Worm (Caenorhabditis elegans) whole organism, L1 larva: ENCODE measurements around the gene F36F12.3.

Experiments used
- C04F5.9 ChIP-seq: sonication (generic microtip); optimal IDR thresholded peaks from 2 replicates; lab custom pipeline; 2016; ENCODE audit warnings: missing genetic modification characterization, missing compliant biosample characterization
- C16A3.4 ChIP-seq: fragments of 150-350 bp; optimal IDR thresholded peaks from 2 replicates; lab custom pipeline; 2014; ENCODE audit warnings: missing biosample characterization, missing genetic modification characterization
- Y116A8C.19 ChIP-seq: sonication (generic microtip); optimal IDR thresholded peaks from 2 replicates; lab custom pipeline; 2016; ENCODE audit warnings: missing compliant biosample characterization, missing genetic modification characterization, borderline replicate concordance
- aha-1 ChIP-seq: fragments of 150-350 bp; optimal IDR thresholded peaks from 2 replicates; lab custom pipeline; 2014; ENCODE audit warnings: missing biosample characterization, missing genetic modification characterization
- ama-1 ChIP-seq: fragments of 150-350 bp; optimal IDR thresholded peaks from 2 replicates; lab custom pipeline; 2014
- ceh-88 ChIP-seq: fragments of 200-800 bp; sonication (Bioruptor generic); IDR thresholded peaks from 2 replicates; pipeline ENCODE4 v1.3.6; 2022; ENCODE audit warnings: missing genetic modification characterization, missing compliant biosample characterization
- ces-1 ChIP-seq: fragments of 150-350 bp; optimal IDR thresholded peaks from 2 replicates; lab custom pipeline; 2014; ENCODE audit warnings: missing biosample characterization, missing genetic modification reagents, missing genetic modification characterization
- dpl-1 ChIP-seq, 3 experiments: fragments of 150-350 bp in 2 of 3; sonication (generic microtip) in 1 of 3; optimal IDR thresholded peaks; 2 replicates each; lab custom pipeline; 2014 to 2017; ENCODE audit warnings: missing biosample characterization in 3 of 3, missing genetic modification characterization in 3 of 3, missing genetic modification reagents in 3 of 3
- dsc-1 ChIP-seq: sonication (generic microtip); optimal IDR thresholded peaks from 2 replicates; lab custom pipeline; 2016; ENCODE audit warnings: mild to moderate bottlenecking, missing genetic modification characterization, missing compliant biosample characterization
- efl-1 ChIP-seq, 4 experiments: fragments of 150-350 bp; optimal IDR thresholded peaks in 3 of 4; peaks in 1 of 4; 1 replicate in 1 of 4; 2 replicates in 3 of 4; lab custom pipeline; 2014; ENCODE audit warnings: missing biosample characterization in 2 of 4, missing genetic modification characterization in 2 of 4, missing genetic modification reagents in 2 of 4
- efl-3 ChIP-seq: fragments of 200-800 bp; sonication (Bioruptor generic); optimal IDR thresholded peaks from 2 replicates; lab custom pipeline; 2018; ENCODE audit warnings: mild to moderate bottlenecking, missing genetic modification characterization, missing compliant biosample characterization
- ets-5 ChIP-seq: fragments of 200-800 bp; sonication (Bioruptor generic); IDR thresholded peaks from 2 replicates; pipeline ENCODE4 v1.3.6; 2022; ENCODE audit warnings: missing genetic modification characterization, missing compliant biosample characterization
- fkh-10 ChIP-seq: sonication (generic microtip); optimal IDR thresholded peaks from 2 replicates; lab custom pipeline; 2017; ENCODE audit warnings: missing biosample characterization, missing genetic modification reagents, missing genetic modification characterization
- fkh-4 ChIP-seq: sonication (generic microtip); optimal IDR thresholded peaks from 2 replicates; lab custom pipeline; 2016; ENCODE audit warnings: missing compliant biosample characterization, missing genetic modification characterization, borderline replicate concordance
- fkh-8 ChIP-seq: sonication (generic microtip); optimal IDR thresholded peaks from 2 replicates; lab custom pipeline; 2016; ENCODE audit warnings: mild to moderate bottlenecking, missing genetic modification characterization, missing compliant biosample characterization
- fos-1 ChIP-seq: fragments of 150-350 bp; optimal IDR thresholded peaks from 2 replicates; lab custom pipeline; 2014; ENCODE audit warnings: missing biosample characterization, missing genetic modification characterization
- grh-1 ChIP-seq: fragments of 200-800 bp; sonication (Bioruptor generic); IDR thresholded peaks from 2 replicates; pipeline ENCODE4 v1.3.6; 2022; ENCODE audit warnings: missing genetic modification reagents, missing genetic modification characterization, missing compliant biosample characterization
- hlh-17 ChIP-seq: fragments of 200-800 bp; sonication (Bioruptor generic); optimal IDR thresholded peaks from 2 replicates; lab custom pipeline; 2018; ENCODE audit warnings: missing genetic modification characterization, mild to moderate bottlenecking, missing compliant biosample characterization, moderate library complexity, borderline replicate concordance
- hpl-2 ChIP-seq: fragments of 150-350 bp; optimal IDR thresholded peaks from 2 replicates; lab custom pipeline; 2014; ENCODE audit warnings: missing biosample characterization, missing genetic modification reagents, missing genetic modification characterization
- irx-1 ChIP-seq: sonication (generic microtip); optimal IDR thresholded peaks from 2 replicates; lab custom pipeline; 2016; ENCODE audit warnings: missing genetic modification characterization, missing compliant biosample characterization
- isw-1 ChIP-seq: fragments of 200-800 bp; sonication (Bioruptor generic); IDR thresholded peaks from 2 replicates; pipeline ENCODE4 v1.3.6; 2022; ENCODE audit warnings: missing genetic modification characterization, missing compliant biosample characterization
- jun-1 ChIP-seq: fragments of 150-350 bp; optimal IDR thresholded peaks from 2 replicates; lab custom pipeline; 2014; ENCODE audit warnings: missing biosample characterization, missing genetic modification reagents, missing genetic modification characterization
- lin-13 ChIP-seq: fragments of 150-350 bp; optimal IDR thresholded peaks from 2 replicates; lab custom pipeline; 2014; ENCODE audit warnings: missing biosample characterization, missing genetic modification reagents, missing genetic modification characterization
- lin-39 ChIP-seq: fragments of 150-350 bp; optimal IDR thresholded peaks from 2 replicates; lab custom pipeline; 2014; ENCODE audit warnings: missing biosample characterization, missing genetic modification reagents, missing genetic modification characterization
- lir-3 ChIP-seq: sonication (generic microtip); optimal IDR thresholded peaks from 2 replicates; lab custom pipeline; 2016; ENCODE audit warnings: mild to moderate bottlenecking, missing genetic modification characterization, moderate library complexity, missing compliant biosample characterization; ENCODE audit not compliant: poor library complexity
- lsy-2 ChIP-seq, 2 experiments: fragments of 150-350 bp; optimal IDR thresholded peaks; 2 replicates each; lab custom pipeline; 2014; ENCODE audit warnings: missing biosample characterization in 2 of 2, missing genetic modification characterization in 2 of 2
- mab-9 ChIP-seq: fragments of 200-800 bp; sonication (Bioruptor generic); IDR thresholded peaks from 2 replicates; pipeline ENCODE4 v1.3.6; 2022; ENCODE audit warnings: missing genetic modification reagents, missing genetic modification characterization, missing compliant biosample characterization
- mdl-1 ChIP-seq, 2 experiments: fragments of 150-350 bp; optimal IDR thresholded peaks; 2 replicates each; lab custom pipeline; 2014 to 2017; ENCODE audit warnings: missing biosample characterization in 2 of 2, missing genetic modification characterization in 2 of 2, inconsistent platforms in 1 of 2
- mep-1 ChIP-seq: fragments of 150-350 bp; optimal IDR thresholded peaks from 2 replicates; lab custom pipeline; 2014; ENCODE audit warnings: missing biosample characterization, missing genetic modification characterization
- nhr-11 ChIP-seq: fragments of 150-350 bp; optimal IDR thresholded peaks from 2 replicates; lab custom pipeline; 2014; ENCODE audit warnings: missing biosample characterization, missing genetic modification characterization
- nhr-19 ChIP-seq: fragments of 200-800 bp; sonication (Bioruptor generic); conservative IDR thresholded peaks from 2 replicates; pipeline ENCODE4 v1.3.6; 2022; ENCODE audit warnings: missing genetic modification characterization, missing compliant biosample characterization
- nhr-20 ChIP-seq: sonication (generic microtip); optimal IDR thresholded peaks from 2 replicates; lab custom pipeline; 2016; ENCODE audit warnings: mild to moderate bottlenecking, missing genetic modification characterization, missing compliant biosample characterization
- nhr-47 ChIP-seq: sonication (generic microtip); optimal IDR thresholded peaks from 2 replicates; lab custom pipeline; 2016; ENCODE audit warnings: mild to moderate bottlenecking, missing genetic modification characterization, moderate library complexity, missing compliant biosample characterization
- nhr-71 ChIP-seq: sonication (generic microtip); optimal IDR thresholded peaks from 2 replicates; lab custom pipeline; 2016; ENCODE audit warnings: mild to moderate bottlenecking, missing genetic modification characterization, moderate library complexity, missing compliant biosample characterization
- nhr-76 ChIP-seq: sonication (generic microtip); optimal IDR thresholded peaks from 2 replicates; lab custom pipeline; 2017; ENCODE audit warnings: missing biosample characterization, missing genetic modification characterization
- nhr-77 ChIP-seq: fragments of 150-350 bp; optimal IDR thresholded peaks from 2 replicates; lab custom pipeline; 2014; ENCODE audit warnings: missing biosample characterization, missing genetic modification characterization
- nhr-85 ChIP-seq: sonication (generic microtip); peaks from one replicate; lab custom pipeline; 2016; ENCODE audit warnings: missing genetic modification characterization, inconsistent platforms, missing compliant biosample characterization
- pag-3 ChIP-seq: sonication (generic microtip); optimal IDR thresholded peaks from 2 replicates; lab custom pipeline; 2017; ENCODE audit warnings: missing genetic modification characterization, mild to moderate bottlenecking, missing compliant biosample characterization, antibody characterized with exemption, borderline replicate concordance; ENCODE audit not compliant: insufficient read depth
- pax-3 ChIP-seq: fragments of 200-800 bp; sonication (Bioruptor generic); optimal IDR thresholded peaks from 2 replicates; lab custom pipeline; 2018; ENCODE audit warnings: mild to moderate bottlenecking, missing genetic modification characterization, moderate library complexity, missing compliant biosample characterization
- pqm-1 ChIP-seq: sonication (generic microtip); optimal IDR thresholded peaks from 3 replicates; lab custom pipeline; 2017; ENCODE audit warnings: missing biosample characterization, missing genetic modification characterization
- rnt-1 ChIP-seq: sonication (generic microtip); optimal IDR thresholded peaks from 2 replicates; lab custom pipeline; 2016; ENCODE audit warnings: mild to moderate bottlenecking, missing genetic modification characterization, moderate library complexity, missing compliant biosample characterization
- skn-1 ChIP-seq: fragments of 150-350 bp; optimal IDR thresholded peaks from 2 replicates; lab custom pipeline; 2014; ENCODE audit warnings: missing biosample characterization, missing genetic modification characterization
- sox-4 ChIP-seq: sonication (generic microtip); optimal IDR thresholded peaks from 2 replicates; lab custom pipeline; 2016; ENCODE audit warnings: missing genetic modification characterization, missing compliant biosample characterization
- sup-37 ChIP-seq: fragments of 200-800 bp; sonication (Bioruptor generic); optimal IDR thresholded peaks from 2 replicates; lab custom pipeline; 2018; ENCODE audit warnings: mild to moderate bottlenecking, missing genetic modification characterization, missing compliant biosample characterization
- tbx-2 ChIP-seq: sonication (generic microtip); optimal IDR thresholded peaks from 2 replicates; lab custom pipeline; 2016; ENCODE audit warnings: missing genetic modification characterization, missing compliant biosample characterization
- unc-130 ChIP-seq: fragments of 150-350 bp; optimal IDR thresholded peaks from 2 replicates; lab custom pipeline; 2017; ENCODE audit warnings: missing biosample characterization, missing genetic modification characterization, inconsistent platforms
- unc-30 ChIP-seq: sonication (generic microtip); optimal IDR thresholded peaks from 2 replicates; lab custom pipeline; 2017; ENCODE audit warnings: missing biosample characterization, missing genetic modification characterization
- unc-62 ChIP-seq: fragments of 150-350 bp; optimal IDR thresholded peaks from 2 replicates; lab custom pipeline; 2014; ENCODE audit warnings: missing biosample characterization, missing genetic modification reagents, missing genetic modification characterization
- unc-98 ChIP-seq: fragments of 200-800 bp; sonication (Bioruptor generic); IDR thresholded peaks from 2 replicates; pipeline ENCODE4 v1.3.6; 2022; ENCODE audit warnings: missing genetic modification characterization, missing compliant biosample characterization
- zag-1 ChIP-seq: fragments of 150-350 bp; optimal IDR thresholded peaks from 2 replicates; lab custom pipeline; 2014; ENCODE audit warnings: missing biosample characterization, missing genetic modification characterization
- zip-4 ChIP-seq: fragments of 200-800 bp; sonication (Bioruptor generic); optimal IDR thresholded peaks from 2 replicates; lab custom pipeline; 2018; ENCODE audit warnings: mild to moderate bottlenecking, missing genetic modification characterization, moderate library complexity, missing compliant biosample characterization
- ztf-11 ChIP-seq, 2 experiments: sonication (generic microtip); optimal IDR thresholded peaks; 2 replicates each; lab custom pipeline; 2016 to 2017; ENCODE audit warnings: missing genetic modification characterization in 2 of 2, missing biosample characterization in 1 of 2, missing compliant biosample characterization in 1 of 2
- ztf-4 ChIP-seq: fragments of 150-350 bp; optimal IDR thresholded peaks from 2 replicates; lab custom pipeline; 2014; ENCODE audit warnings: missing biosample characterization, missing genetic modification characterization

The F36F12.3 gene

ce11 chrV:2133512-2133911 is 47.9 kb downstream of the F36F12.3 start:
- no peak for TF ChIP-seq nhr-85
- no peak for TF ChIP-seq Y116A8C.19 (tag; lab: Kevin White, UChicago)
- peak in 1 of 2 experiments; percentile 69 for TF ChIP-seq mdl-1 (tag; optimal IDR thresholded peaks at IDR 0.05; lab: Kevin White, UChicago)
- TF ChIP-seq ets-5 (GFP tag; lab: Robert Waterston, UW): no peak
- TF ChIP-seq pqm-1 (tag; lab: Kevin White, UChicago): no peak
- TF ChIP-seq aha-1 (tag; lab: Kevin White, UChicago): no peak
- TF ChIP-seq ceh-88: no peak
- no peak for TF ChIP-seq ces-1 (GFP tag; lab: Kevin White, UChicago)
- no peak for TF ChIP-seq nhr-77 (tag; lab: Kevin White, UChicago)
- TF ChIP-seq fos-1 (tag; lab: Kevin White, UChicago): no peak
- TF ChIP-seq fkh-4 (tag; lab: Kevin White, UChicago): no peak
- TF ChIP-seq skn-1 (tag; lab: Kevin White, UChicago): peak; percentile 53
- no peak for TF ChIP-seq grh-1 (GFP tag; lab: Robert Waterston, UW)
- no peak for TF ChIP-seq zip-4
- TF ChIP-seq lsy-2 (tag; optimal IDR thresholded peaks at IDR 0.05; lab: Kevin White, UChicago): peak; percentile 60 to 72
- TF ChIP-seq mab-9 (GFP tag; lab: Robert Waterston, UW): peak; percentile 44; the same call in 1 of the 2 replicates
- TF ChIP-seq dsc-1 (tag; lab: Kevin White, UChicago): peak; percentile 64
- TF ChIP-seq dpl-1 (GFP tag; optimal IDR thresholded peaks at IDR 0.05; lab: Kevin White, UChicago): peak in 1 of 3 experiments; percentile 49
- TF ChIP-seq nhr-71 (tag; lab: Kevin White, UChicago): peak; percentile 84
- TF ChIP-seq efl-1 (optimal IDR thresholded peaks at IDR 0.05; lab: Kevin White, UChicago): peak; percentile 35 to 44
- TF ChIP-seq efl-1 (GFP tag; optimal IDR thresholded peaks at IDR 0.05 in 1 of 2; lab: Kevin White, UChicago): peak in 1 of 2 experiments; percentile 50
- no peak for TF ChIP-seq nhr-76 (tag; lab: Kevin White, UChicago)
- no peak for TF ChIP-seq unc-62 (GFP tag; lab: Kevin White, UChicago)
- no peak for TF ChIP-seq C04F5.9 (tag; lab: Kevin White, UChicago)
- TF ChIP-seq tbx-2 (tag; lab: Kevin White, UChicago): peak; percentile 76
- peak; percentile 1 for TF ChIP-seq pax-3 (tag; lab: Kevin White, UChicago)
- TF ChIP-seq irx-1 (tag; lab: Kevin White, UChicago): peak; percentile 53
- peak; percentile 76 for TF ChIP-seq fkh-10 (GFP tag; lab: Kevin White, UChicago)
- TF ChIP-seq lin-13 (GFP tag; lab: Kevin White, UChicago): peak; percentile 36
- TF ChIP-seq unc-130 (tag; lab: Kevin White, UChicago): no peak
- no peak for TF ChIP-seq unc-98 (GFP tag; lab: Robert Waterston, UW)
- TF ChIP-seq efl-3: no peak
- TF ChIP-seq ama-1 (lab: Kevin White, UChicago): no peak
- TF ChIP-seq unc-30 (tag; lab: Kevin White, UChicago): no peak
- TF ChIP-seq lin-39 (tag; lab: Kevin White, UChicago): no peak
- TF ChIP-seq jun-1 (tag; lab: Kevin White, UChicago): peak; percentile 2
- peak; percentile 73 for TF ChIP-seq nhr-19 (GFP tag; lab: Robert Waterston, UW)
- TF ChIP-seq mep-1 (tag; lab: Kevin White, UChicago): peak; percentile 71
- peak; percentile 22 for TF ChIP-seq lir-3
- peak; percentile 42 for TF ChIP-seq sox-4 (tag; lab: Kevin White, UChicago)
- TF ChIP-seq nhr-47 (tag; lab: Kevin White, UChicago): peak; percentile 75
- no peak for TF ChIP-seq nhr-11
- no peak for TF ChIP-seq sup-37 (GFP tag; lab: Kevin White, UChicago)
- peak; percentile 64 for TF ChIP-seq nhr-20 (tag; lab: Kevin White, UChicago)
- TF ChIP-seq C16A3.4 (tag; lab: Kevin White, UChicago): peak; percentile 36
- TF ChIP-seq zag-1 (tag; lab: Kevin White, UChicago): peak; percentile 26
- TF ChIP-seq hlh-17: no peak
- TF ChIP-seq fkh-8 (tag; lab: Kevin White, UChicago): peak; percentile 86
- no peak for TF ChIP-seq ztf-4 (tag; lab: Kevin White, UChicago)
- peak; percentile 33 for TF ChIP-seq isw-1 (GFP tag; lab: Robert Waterston, UW)
- TF ChIP-seq rnt-1 (tag; lab: Kevin White, UChicago): peak; percentile 64
- no peak for TF ChIP-seq pag-3
- peak in 1 of 2 experiments; percentile 19 for TF ChIP-seq ztf-11 (tag; optimal IDR thresholded peaks at IDR 0.05; lab: Kevin White, UChicago)
- TF ChIP-seq hpl-2: no peak
